Worm (Caenorhabditis elegans) whole organism, L1 larva: ENCODE results near the gene K10D11.3.

Experiments used
- lin-13 ChIP-seq: fragments of 150-350 bp; optimal IDR thresholded peaks from 2 replicates; lab custom pipeline; 2014; ENCODE audit warnings: missing biosample characterization, missing genetic modification reagents, missing genetic modification characterization
- nhr-11 ChIP-seq: fragments of 150-350 bp; optimal IDR thresholded peaks from 2 replicates; lab custom pipeline; 2014; ENCODE audit warnings: missing biosample characterization, missing genetic modification characterization
- pqm-1 ChIP-seq: sonication (generic microtip); optimal IDR thresholded peaks from 3 replicates; lab custom pipeline; 2017; ENCODE audit warnings: missing biosample characterization, missing genetic modification characterization
- swsn-7 ChIP-seq: sonication (generic microtip); optimal IDR thresholded peaks from 2 replicates; lab custom pipeline; 2016; ENCODE audit warnings: missing genetic modification characterization, missing compliant biosample characterization
- unc-130 ChIP-seq: fragments of 150-350 bp; optimal IDR thresholded peaks from 2 replicates; lab custom pipeline; 2017; ENCODE audit warnings: missing biosample characterization, missing genetic modification characterization, inconsistent platforms

DNA sequence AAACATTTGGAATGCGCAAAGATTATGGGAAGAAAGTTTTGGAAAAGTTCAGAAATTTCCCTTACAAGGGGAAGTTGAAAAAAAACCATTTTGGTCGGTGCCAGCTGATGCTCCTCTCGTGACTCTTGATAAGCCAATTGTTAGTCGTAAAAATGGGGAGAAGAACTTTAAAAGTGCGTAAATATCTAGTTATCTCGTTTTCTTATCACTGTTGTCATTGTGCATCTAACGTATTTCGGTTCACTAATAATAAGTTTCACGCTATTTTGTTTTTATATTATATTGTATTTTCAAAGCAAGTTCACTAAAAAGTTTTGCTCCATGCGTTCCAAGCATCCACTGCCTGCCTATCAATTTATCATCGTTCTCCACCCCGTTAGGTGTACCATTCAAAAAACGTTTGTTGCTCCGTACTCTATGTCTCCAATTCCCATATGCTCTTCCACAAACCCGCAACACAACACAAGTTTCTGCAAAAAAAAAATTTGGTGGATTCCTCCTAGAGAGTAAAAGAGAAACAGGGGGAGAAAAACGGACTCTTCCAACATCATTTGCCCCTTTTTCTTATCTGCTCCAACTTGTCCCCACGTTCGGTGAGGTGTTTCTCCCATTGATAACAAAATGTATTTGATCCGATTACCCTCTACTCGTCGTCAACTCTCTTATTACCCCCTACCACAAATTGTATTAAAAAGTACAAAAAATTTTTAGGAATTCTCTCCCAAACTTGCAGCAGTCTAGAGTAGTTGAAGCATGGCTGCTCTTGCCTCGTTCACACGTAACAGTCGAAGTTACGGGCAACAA lies 22.7 kb upstream of the K10D11.3 start, which contains the start of gene mbk-2:
- TF ChIP-seq nhr-11 (tag; lab: Kevin White, UChicago) (no peak), unc-130 (no peak), lin-13 (GFP tag; lab: Kevin White, UChicago) (no peak), swsn-7 (no peak), pqm-1 (tag; lab: Kevin White, UChicago) (no peak)
